Worm (Caenorhabditis elegans) whole organism, young adult: ENCODE data around the gene bbs-4.

Source experiments
- B0019.2 ChIP-seq: fragments of 200-800 bp; sonication (Bioruptor generic); conservative IDR thresholded peaks from 2 replicates; pipeline ENCODE4 v1.3.6; 2022; ENCODE audit warnings: missing genetic modification reagents, missing genetic modification characterization, missing compliant biosample characterization
- B0336.3 ChIP-seq: fragments of 200-800 bp; sonication (Bioruptor generic); IDR thresholded peaks from 2 replicates; pipeline ENCODE4 v1.3.6; 2022; ENCODE audit warnings: missing genetic modification characterization, missing compliant biosample characterization
- F22D6.2 ChIP-seq: sonication (generic microtip); optimal IDR thresholded peaks from 2 replicates; lab custom pipeline; 2016; ENCODE audit warnings: mild to moderate bottlenecking, missing genetic modification characterization, missing compliant biosample characterization
- F23B12.7 ChIP-seq: sonication (generic microtip); optimal IDR thresholded peaks from 2 replicates; lab custom pipeline; 2017; ENCODE audit warnings: missing genetic modification characterization, mild to moderate bottlenecking, missing compliant biosample characterization, antibody characterized with exemption, moderate library complexity; ENCODE audit not compliant: insufficient read depth
- F39B2.1 ChIP-seq: fragments of 200-800 bp; sonication (Bioruptor generic); IDR thresholded peaks from 2 replicates; pipeline ENCODE4 v1.3.6; 2022; ENCODE audit warnings: missing genetic modification reagents, missing genetic modification characterization, missing compliant biosample characterization
- F52B5.7 ChIP-seq: sonication (generic microtip); optimal IDR thresholded peaks from 2 replicates; lab custom pipeline; 2016; ENCODE audit warnings: mild to moderate bottlenecking, missing genetic modification characterization, missing compliant biosample characterization
- K11D2.4 ChIP-seq: fragments of 200-800 bp; sonication (Bioruptor generic); IDR thresholded peaks from 2 replicates; pipeline ENCODE4 v1.3.6; 2022; ENCODE audit warnings: missing genetic modification reagents, missing genetic modification characterization, missing compliant biosample characterization
- Y56A3A.18 ChIP-seq: fragments of 200-800 bp; sonication (Bioruptor generic); IDR thresholded peaks from 2 replicates; pipeline ENCODE4 v1.3.6; 2022; ENCODE audit warnings: missing genetic modification reagents, missing genetic modification characterization, missing compliant biosample characterization
- Y95B8A.8 ChIP-seq: fragments of 200-800 bp; sonication (Bioruptor generic); IDR thresholded peaks from 2 replicates; pipeline ENCODE4 v1.3.6; 2022; ENCODE audit warnings: missing genetic modification reagents, missing genetic modification characterization, missing compliant biosample characterization
- ZK185.1 ChIP-seq: sonication (generic microtip); optimal IDR thresholded peaks from 2 replicates; lab custom pipeline; 2016; ENCODE audit warnings: mild to moderate bottlenecking, missing genetic modification characterization, missing compliant biosample characterization; ENCODE audit not compliant: poor library complexity, severe bottlenecking
- ama-1 ChIP-seq, 3 experiments: fragments of 150-350 bp in 1 of 3; sonication (generic microtip) in 2 of 3; optimal IDR thresholded peaks; 2 replicates each; lab custom pipeline; 2014 to 2018; ENCODE audit warnings: missing biosample characterization in 2 of 3, missing genetic modification characterization in 2 of 3, missing genetic modification reagents in 2 of 3
- aptf-3 ChIP-seq: fragments of 200-800 bp; sonication (Bioruptor generic); IDR thresholded peaks from 2 replicates; pipeline ENCODE4 v1.3.6; 2022; ENCODE audit warnings: missing genetic modification characterization, missing compliant biosample characterization
- attf-5 ChIP-seq: fragments of 200-800 bp; sonication (Bioruptor generic); optimal IDR thresholded peaks from 2 replicates; lab custom pipeline; 2018; ENCODE audit warnings: mild to moderate bottlenecking, missing genetic modification characterization, missing compliant biosample characterization
- attf-6 ChIP-seq: fragments of 200-800 bp; sonication (Bioruptor generic); IDR thresholded peaks from 2 replicates; pipeline ENCODE4 v1.3.6; 2022; ENCODE audit warnings: missing genetic modification reagents, missing genetic modification characterization, missing compliant biosample characterization
- bed-1 ChIP-seq: fragments of 200-800 bp; sonication (Bioruptor generic); IDR thresholded peaks from 2 replicates; pipeline ENCODE4 v1.3.6; 2022; ENCODE audit warnings: missing genetic modification reagents, missing genetic modification characterization, missing compliant biosample characterization
- cebp-1 ChIP-seq, 2 experiments: fragments of 200-800 bp in 1 of 2; sonication (Bioruptor generic) in 1 of 2; sonication (generic microtip) in 1 of 2; IDR thresholded peaks in 1 of 2; optimal IDR thresholded peaks in 1 of 2; 2 replicates each; pipeline versions ENCODE4 v1.3.6 to Lab custom; 2017 to 2022; ENCODE audit warnings: missing compliant biosample characterization in 2 of 2, missing genetic modification characterization in 2 of 2, mild to moderate bottlenecking in 1 of 2, missing genetic modification reagents in 1 of 2, moderate library complexity in 1 of 2
- cebp-2 ChIP-seq: fragments of 200-800 bp; sonication (Bioruptor generic); IDR thresholded peaks from 2 replicates; pipeline ENCODE4 v1.3.6; 2022; ENCODE audit warnings: missing genetic modification characterization, missing compliant biosample characterization
- ceh-27 ChIP-seq: fragments of 200-800 bp; sonication (Bioruptor generic); optimal IDR thresholded peaks from 2 replicates; lab custom pipeline; 2018; ENCODE audit warnings: mild to moderate bottlenecking, missing genetic modification characterization, moderate library complexity, missing compliant biosample characterization
- ceh-40 ChIP-seq: fragments of 200-800 bp; sonication (Bioruptor generic); IDR thresholded peaks from 2 replicates; pipeline ENCODE4 v1.3.6; 2022; ENCODE audit warnings: missing genetic modification characterization, missing compliant biosample characterization
- chd-7 ChIP-seq: sonication (generic microtip); optimal IDR thresholded peaks from 2 replicates; lab custom pipeline; 2016; ENCODE audit warnings: mild to moderate bottlenecking, missing genetic modification characterization, moderate library complexity, missing compliant biosample characterization
- dox-1 ChIP-seq: fragments of 200-800 bp; sonication (Bioruptor generic); IDR thresholded peaks from 2 replicates; pipeline ENCODE4 v1.3.6; 2022; ENCODE audit warnings: missing genetic modification reagents, missing genetic modification characterization, missing compliant biosample characterization
- egl-44 ChIP-seq: fragments of 200-800 bp; sonication (Bioruptor generic); IDR thresholded peaks from 2 replicates; pipeline ENCODE4 v1.3.6; 2022; ENCODE audit warnings: missing genetic modification reagents, missing genetic modification characterization, missing compliant biosample characterization
- ekl-4 ChIP-seq: fragments of 200-800 bp; sonication (Bioruptor generic); IDR thresholded peaks from 2 replicates; pipeline ENCODE4 v1.3.6; 2022; ENCODE audit warnings: missing genetic modification reagents, missing genetic modification characterization, missing compliant biosample characterization
- fkh-3 ChIP-seq: sonication (generic microtip); optimal IDR thresholded peaks from 2 replicates; lab custom pipeline; 2016; ENCODE audit warnings: mild to moderate bottlenecking, missing genetic modification characterization, missing compliant biosample characterization
- gei-17 ChIP-seq: fragments of 200-800 bp; sonication (Bioruptor generic); optimal IDR thresholded peaks from 2 replicates; lab custom pipeline; 2018; ENCODE audit warnings: mild to moderate bottlenecking, missing genetic modification characterization, missing compliant biosample characterization
- hlh-12 ChIP-seq: sonication (generic microtip); optimal IDR thresholded peaks from 2 replicates; lab custom pipeline; 2016; ENCODE audit warnings: missing genetic modification characterization, missing compliant biosample characterization
- hsf-1 ChIP-seq: fragments of 200-800 bp; sonication (Bioruptor generic); IDR thresholded peaks from 2 replicates; pipeline ENCODE4 v1.3.6; 2022; ENCODE audit warnings: missing genetic modification reagents, missing genetic modification characterization, missing compliant biosample characterization
- lag-1 ChIP-seq: fragments of 200-800 bp; sonication (Bioruptor generic); IDR thresholded peaks from 2 replicates; pipeline ENCODE4 v1.3.6; 2022; ENCODE audit warnings: missing genetic modification reagents, missing genetic modification characterization, missing compliant biosample characterization
- let-607 ChIP-seq, 2 experiments: fragments of 200-800 bp in 1 of 2; sonication (Bioruptor generic) in 1 of 2; sonication (generic microtip) in 1 of 2; optimal IDR thresholded peaks; 2 replicates each; lab custom pipeline; 2016 to 2018; ENCODE audit warnings: mild to moderate bottlenecking in 2 of 2, missing compliant biosample characterization in 2 of 2, missing genetic modification characterization in 2 of 2, moderate library complexity in 2 of 2, missing genotype in 1 of 2
- lin-26 ChIP-seq: fragments of 200-800 bp; sonication (Bioruptor generic); IDR thresholded peaks from 2 replicates; pipeline ENCODE4 v1.3.6; 2022; ENCODE audit warnings: missing genetic modification reagents, missing genetic modification characterization, missing compliant biosample characterization
- lin-35 ChIP-seq, 3 experiments: fragments of 150-350 bp in 2 of 3; sonication (generic microtip) in 1 of 3; optimal IDR thresholded peaks; 2 replicates each; lab custom pipeline; 2014 to 2018; ENCODE audit warnings: missing biosample characterization in 3 of 3, missing genetic modification characterization in 3 of 3, missing genetic modification reagents in 3 of 3
- madf-10 ChIP-seq: sonication (generic microtip); optimal IDR thresholded peaks from 2 replicates; lab custom pipeline; 2016; ENCODE audit warnings: mild to moderate bottlenecking, missing genetic modification characterization, missing compliant biosample characterization
- madf-6 ChIP-seq: fragments of 200-800 bp; sonication (Bioruptor generic); IDR thresholded peaks from 2 replicates; pipeline ENCODE4 v1.3.6; 2022; ENCODE audit warnings: missing genetic modification reagents, missing genetic modification characterization, missing compliant biosample characterization
- mcd-1 ChIP-seq: fragments of 200-800 bp; sonication (Bioruptor generic); IDR thresholded peaks from 2 replicates; pipeline ENCODE4 v1.3.6; 2022; ENCODE audit warnings: missing genetic modification reagents, missing genetic modification characterization, missing compliant biosample characterization
- mel-28 ChIP-seq: sonication (generic microtip); optimal IDR thresholded peaks from 2 replicates; lab custom pipeline; 2016; ENCODE audit warnings: borderline replicate concordance, mild to moderate bottlenecking, missing genetic modification characterization, missing compliant biosample characterization
- nfya-2 ChIP-seq: fragments of 200-800 bp; sonication (Bioruptor generic); IDR thresholded peaks from 2 replicates; pipeline ENCODE4 v1.3.6; 2022; ENCODE audit warnings: missing genetic modification reagents, missing genetic modification characterization, missing compliant biosample characterization
- nhr-120 ChIP-seq: fragments of 200-800 bp; sonication (Bioruptor generic); IDR thresholded peaks from 2 replicates; pipeline ENCODE4 v1.3.6; 2022; ENCODE audit warnings: missing genetic modification characterization, missing compliant biosample characterization
- nhr-27 ChIP-seq: fragments of 200-800 bp; sonication (Bioruptor generic); optimal IDR thresholded peaks from 2 replicates; lab custom pipeline; 2018; ENCODE audit warnings: mild to moderate bottlenecking, missing genetic modification characterization, moderate library complexity, missing compliant biosample characterization
- pbrm-1 ChIP-seq: fragments of 200-800 bp; sonication (Bioruptor generic); IDR thresholded peaks from 2 replicates; pipeline ENCODE4 v1.3.6; 2022; ENCODE audit warnings: missing genetic modification reagents, missing genetic modification characterization, missing compliant biosample characterization
- snpc-3.4 ChIP-seq: sonication (generic microtip); optimal IDR thresholded peaks from 2 replicates; lab custom pipeline; 2017; ENCODE audit warnings: missing genetic modification characterization, mild to moderate bottlenecking, missing compliant biosample characterization, antibody characterized with exemption, moderate library complexity, missing genotype, missing genetic modification reagents
- tlf-1 ChIP-seq: fragments of 200-800 bp; sonication (Bioruptor generic); optimal IDR thresholded peaks from 2 replicates; lab custom pipeline; 2018; ENCODE audit warnings: mild to moderate bottlenecking, missing genetic modification characterization, missing compliant biosample characterization
- zim-3 ChIP-seq: sonication (generic microtip); optimal IDR thresholded peaks from 2 replicates; lab custom pipeline; 2017; ENCODE audit warnings: mild to moderate bottlenecking, missing genetic modification characterization, moderate library complexity, missing compliant biosample characterization

Gene bbs-4

DNA sequence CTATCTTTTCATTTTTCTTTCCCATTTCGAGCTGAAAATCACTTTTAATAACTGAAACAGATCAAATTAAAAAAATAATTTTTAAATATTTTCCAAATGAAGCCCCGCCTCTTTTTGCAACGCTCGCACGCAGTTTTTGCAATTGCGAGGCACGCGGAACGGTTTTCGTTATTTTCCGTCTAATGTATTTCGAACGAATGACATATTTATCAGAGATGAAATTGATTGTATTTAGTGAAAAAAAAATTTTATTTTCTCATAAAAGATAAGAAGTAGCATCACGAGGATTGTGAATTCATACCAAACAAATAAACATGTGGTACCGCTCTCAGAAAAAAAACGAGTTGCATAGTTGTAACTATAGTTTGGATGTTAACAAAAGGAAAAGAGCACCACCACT, 17.9 kb upstream of the bbs-4 start, which contains the start of gene rpac-19 (continued):
- TF ChIP-seq B0019.2 (GFP tag; lab: Robert Waterston, UW): no peak

DNA sequence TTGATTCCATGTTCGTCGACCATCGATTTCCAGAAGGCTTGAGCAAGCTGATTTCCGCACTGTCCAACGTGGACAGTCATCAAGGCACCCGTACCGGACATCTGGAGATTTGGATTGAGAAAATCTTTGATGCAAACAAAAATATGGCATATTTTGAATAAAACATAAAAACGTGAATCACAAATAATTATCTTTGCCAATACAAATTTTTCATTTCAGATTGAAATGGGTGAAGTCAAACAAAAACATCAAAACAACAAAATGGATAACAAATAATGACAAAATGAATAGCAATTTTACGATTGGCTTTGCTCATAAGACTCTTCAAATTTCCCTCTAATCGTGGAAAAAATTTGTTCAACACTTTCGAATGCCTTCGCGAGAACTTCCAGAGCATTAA, 17.1 kb upstream of the bbs-4 start, which contains the start of gene tbg-1:
TSS of gene tbg-1 (minus strand) at position 101 of the 400 bp plus-strand sequence.
- TF ChIP-seq pbrm-1 (GFP tag; lab: Robert Waterston, UW) (no peak), ceh-40 (GFP tag; lab: Robert Waterston, UW) (no peak), mel-28 (tag; lab: Kevin White, UChicago) (no peak), F22D6.2 (no peak), fkh-3 (no peak), lag-1 (no peak), nhr-27 (tag; lab: Kevin White, UChicago) (no peak), madf-6 (GFP tag; lab: Robert Waterston, UW) (no peak; the same call in 1 of the 2 replicates), snpc-3.4 (no peak), egl-44 (GFP tag; lab: Robert Waterston, UW) (no peak), ceh-27 (GFP tag; lab: Kevin White, UChicago) (no peak), chd-7 (tag; lab: Kevin White, UChicago) (no peak), cebp-2 (GFP tag; lab: Robert Waterston, UW) (no peak)

DNA sequence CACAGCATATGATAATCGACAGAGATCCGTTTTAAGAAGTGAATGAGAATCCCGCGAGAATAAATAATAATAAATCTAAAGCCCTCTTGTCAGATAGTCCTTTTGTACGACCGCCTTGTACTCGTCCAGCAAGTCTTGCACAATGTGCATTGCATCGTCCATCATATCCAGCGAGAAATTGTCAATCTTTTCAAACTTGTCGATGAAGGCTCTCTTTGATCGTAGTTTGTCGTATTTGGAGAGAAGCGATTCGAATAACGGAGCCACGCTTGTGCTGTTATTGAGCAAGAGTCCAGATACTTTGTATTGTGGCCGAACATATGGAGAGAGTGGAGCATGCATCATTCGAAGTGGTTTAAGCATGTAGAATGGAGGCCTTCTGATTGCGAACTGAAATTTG, 14.6 kb upstream of the bbs-4 start:
- TF ChIP-seq attf-5 (GFP tag; lab: Kevin White, UChicago) (peak; percentile 29), nhr-120 (GFP tag; lab: Robert Waterston, UW) (no peak), aptf-3 (GFP tag; lab: Robert Waterston, UW) (no peak), lin-26 (peak; percentile 6; the same call in 1 of the 2 replicates), F39B2.1 (GFP tag; lab: Robert Waterston, UW) (no peak), zim-3 (peak; percentile 50), hsf-1 (GFP tag; lab: Robert Waterston, UW) (peak; percentile 5; the same call in 1 of the 2 replicates), madf-10 (tag; lab: Kevin White, UChicago) (no peak), attf-6 (GFP tag; lab: Robert Waterston, UW) (no peak), cebp-1 (GFP tag; IDR thresholded peaks at IDR 0.05; lab: Robert Waterston, UW) (no peak), cebp-1 (tag; optimal IDR thresholded peaks at IDR 0.05; lab: Kevin White, UChicago) (peak; percentile 46), ekl-4 (GFP tag; lab: Robert Waterston, UW) (0 out of 2 replicates have a peak, but pooled peaks have one; percentile 50), tlf-1 (no peak), F23B12.7 (tag; lab: Kevin White, UChicago) (no peak), let-607 (tag; optimal IDR thresholded peaks at IDR 0.05; lab: Kevin White, UChicago) (no peak), mcd-1 (GFP tag; lab: Robert Waterston, UW) (peak; percentile 36; the same call in 1 of the 2 replicates), F52B5.7 (tag; lab: Kevin White, UChicago) (no peak), gei-17 (no peak), nfya-2 (no peak), pbrm-1 (GFP tag; lab: Robert Waterston, UW) (0 out of 2 replicates have a peak, but pooled peaks have one; percentile 21), hlh-12 (tag; lab: Kevin White, UChicago) (no peak), ama-1 (optimal IDR thresholded peaks at IDR 0.05; lab: Kevin White, UChicago) (no peak), ama-1 (GFP tag; optimal IDR thresholded peaks at IDR 0.05; lab: Kevin White, UChicago) (no peak), bed-1 (no peak), dox-1 (no peak), K11D2.4 (GFP tag; lab: Robert Waterston, UW) (0 out of 2 replicates have a peak, but pooled peaks have one; percentile 15), chd-7 (tag; lab: Kevin White, UChicago) (peak; percentile 37), Y95B8A.8 (GFP tag; lab: Robert Waterston, UW) (no peak), ZK185.1 (tag; lab: Kevin White, UChicago) (peak; percentile 57), lin-35 (GFP tag; optimal IDR thresholded peaks at IDR 0.05; lab: Kevin White, UChicago) (peak in 1 of 3 experiments; percentile 5), Y56A3A.18 (GFP tag; lab: Robert Waterston, UW) (no peak), B0336.3 (GFP tag; lab: Robert Waterston, UW) (peak; percentile 32; the same call in 1 of the 2 replicates)
